Fruit fly (Drosophila melanogaster) whole organism, prepupa: ENCODE results near the gene RhoGAPp190.

Experiments
- CG10669 ChIP-seq: fragments of 200-800 bp; sonication (Bioruptor generic); optimal IDR thresholded peaks from 3 replicates; lab custom pipeline; 2018; ENCODE audit warnings: missing biosample characterization, mild to moderate bottlenecking, missing genetic modification characterization, moderate library complexity
- CG11762 ChIP-seq: fragments of 200-800 bp; sonication (Bioruptor generic); optimal IDR thresholded peaks from 3 replicates; lab custom pipeline; 2016; ENCODE audit warnings: missing biosample characterization, missing genetic modification characterization; ENCODE audit not compliant: insufficient read depth
- CG11902 ChIP-seq: fragments of 200-800 bp; sonication (Bioruptor generic); optimal IDR thresholded peaks from 3 replicates; lab custom pipeline; 2016; ENCODE audit warnings: missing biosample characterization, missing genetic modification characterization
- CG15336 ChIP-seq: fragments of 200-800 bp; sonication (Bioruptor generic); IDR thresholded peaks from 2 replicates; pipeline ENCODE4 v1.3.6; 2022; ENCODE audit warnings: missing biosample characterization, missing genetic modification characterization
- CG16779 ChIP-seq: fragments of 200-800 bp; sonication (Bioruptor generic); optimal IDR thresholded peaks from 3 replicates; lab custom pipeline; 2017; ENCODE audit warnings: missing biosample characterization, mild to moderate bottlenecking, missing genetic modification characterization
- CG3032 ChIP-seq: fragments of 200-800 bp; optimal IDR thresholded peaks from 2 replicates; lab custom pipeline; 2019; ENCODE audit warnings: missing biosample characterization, mild to moderate bottlenecking, missing genetic modification characterization, moderate library complexity
- CG31627 ChIP-seq: fragments of 200-800 bp; sonication (Bioruptor generic); optimal IDR thresholded peaks from 3 replicates; lab custom pipeline; 2016; ENCODE audit warnings: missing biosample characterization, missing genetic modification characterization
- CG32006 ChIP-seq: fragments of 200-800 bp; sonication (Bioruptor generic); optimal IDR thresholded peaks from 3 replicates; lab custom pipeline; 2017; ENCODE audit warnings: missing biosample characterization, mild to moderate bottlenecking, missing genetic modification characterization
- CG4318 ChIP-seq: fragments of 200-800 bp; sonication (Bioruptor generic); optimal IDR thresholded peaks from 3 replicates; lab custom pipeline; 2017; ENCODE audit warnings: missing biosample characterization, mild to moderate bottlenecking, missing genetic modification characterization
- CG6163 ChIP-seq: fragments of 200-800 bp; sonication (Bioruptor generic); IDR thresholded peaks from 3 replicates; pipeline ENCODE4 v1.3.6; 2022; ENCODE audit warnings: missing biosample characterization, missing genetic modification characterization
- CG6276 ChIP-seq: fragments of 200-800 bp; sonication (Bioruptor generic); optimal IDR thresholded peaks from 2 replicates; lab custom pipeline; 2017; ENCODE audit warnings: missing biosample characterization, mild to moderate bottlenecking, missing genetic modification characterization
- CG6792 ChIP-seq: fragments of 200-800 bp; sonication (Bioruptor generic); optimal IDR thresholded peaks from 3 replicates; lab custom pipeline; 2016; ENCODE audit warnings: missing biosample characterization, missing genetic modification characterization
- CG6808 ChIP-seq: fragments of 200-800 bp; sonication (Bioruptor generic); optimal IDR thresholded peaks from 3 replicates; lab custom pipeline; 2017; ENCODE audit warnings: missing biosample characterization, missing genetic modification characterization, mild to moderate bottlenecking, moderate library complexity, missing genetic modification reagents
- CG6854 ChIP-seq: fragments of 200-800 bp; sonication (Bioruptor generic); optimal IDR thresholded peaks from 2 replicates; lab custom pipeline; 2017; ENCODE audit warnings: missing biosample characterization, mild to moderate bottlenecking, missing genetic modification characterization
- CG7368 ChIP-seq: fragments of 200-800 bp; sonication (Bioruptor generic); optimal IDR thresholded peaks from 3 replicates; lab custom pipeline; 2016; ENCODE audit warnings: missing biosample characterization, missing genetic modification characterization
- CG8119 ChIP-seq: fragments of 200-800 bp; sonication (Bioruptor generic); IDR thresholded peaks from 3 replicates; pipeline ENCODE4 v1.3.6; 2022; ENCODE audit warnings: missing biosample characterization, missing genetic modification characterization
- CG8319 ChIP-seq: fragments of 200-800 bp; sonication (Bioruptor generic); optimal IDR thresholded peaks from 3 replicates; lab custom pipeline; 2016; ENCODE audit warnings: missing biosample characterization, missing genetic modification characterization
- CG8632 ChIP-seq: fragments of 200-800 bp; sonication (Bioruptor generic); optimal IDR thresholded peaks from 3 replicates; lab custom pipeline; 2016; ENCODE audit warnings: missing biosample characterization, missing genetic modification characterization
- CG9139 ChIP-seq: fragments of 200-800 bp; sonication (Bioruptor generic); optimal IDR thresholded peaks from 3 replicates; lab custom pipeline; 2017; ENCODE audit warnings: missing biosample characterization, mild to moderate bottlenecking, missing genetic modification characterization
- Eip75B ChIP-seq: fragments of 200-800 bp; sonication (Bioruptor generic); optimal IDR thresholded peaks from 3 replicates; lab custom pipeline; 2016; ENCODE audit warnings: missing biosample characterization, missing genetic modification characterization
- Eip78C ChIP-seq: fragments of 200-800 bp; sonication (Bioruptor generic); peaks from one replicate; lab custom pipeline; 2016; ENCODE audit warnings: missing biosample characterization, missing genetic modification characterization
- Ets21C ChIP-seq: fragments of 200-800 bp; sonication (Bioruptor generic); optimal IDR thresholded peaks from 3 replicates; lab custom pipeline; 2016; ENCODE audit warnings: missing biosample characterization, missing genetic modification characterization
- Gug ChIP-seq: fragments of 200-800 bp; sonication (Bioruptor generic); IDR thresholded peaks from 2 replicates; pipeline ENCODE4 v1.3.6; 2022; ENCODE audit warnings: missing biosample characterization, missing genetic modification characterization
- Hr39 ChIP-seq: fragments of 200-800 bp; sonication (Bioruptor generic); optimal IDR thresholded peaks from 2 replicates; lab custom pipeline; 2016; ENCODE audit warnings: missing biosample characterization, missing genetic modification characterization
- Hr4 ChIP-seq: fragments of 200-800 bp; sonication (Bioruptor generic); optimal IDR thresholded peaks from 3 replicates; lab custom pipeline; 2016; ENCODE audit warnings: missing biosample characterization, missing genetic modification characterization
- Lpt ChIP-seq: fragments of 200-800 bp; sonication (Bioruptor generic); optimal IDR thresholded peaks from 3 replicates; lab custom pipeline; 2016; ENCODE audit warnings: missing biosample characterization, missing genetic modification characterization
- OdsH ChIP-seq: fragments of 200-800 bp; sonication (Bioruptor generic); optimal IDR thresholded peaks from 3 replicates; lab custom pipeline; 2016; ENCODE audit warnings: missing biosample characterization, missing genetic modification characterization
- Sox102F ChIP-seq: fragments of 200-800 bp; sonication (Bioruptor generic); optimal IDR thresholded peaks from 2 replicates; lab custom pipeline; 2016; ENCODE audit warnings: missing biosample characterization, mild to moderate bottlenecking, missing genetic modification characterization
- Sox14 ChIP-seq: fragments of 200-800 bp; sonication (Bioruptor generic); optimal IDR thresholded peaks from 3 replicates; lab custom pipeline; 2016; ENCODE audit warnings: missing biosample characterization, missing genetic modification characterization
- acj6 ChIP-seq: fragments of 200-800 bp; sonication (Bioruptor generic); optimal IDR thresholded peaks from 3 replicates; lab custom pipeline; 2016; ENCODE audit warnings: missing biosample characterization, missing genetic modification characterization
- dsx ChIP-seq: fragments of 200-800 bp; optimal IDR thresholded peaks from 3 replicates; lab custom pipeline; 2019; ENCODE audit warnings: missing biosample characterization, mild to moderate bottlenecking, missing genetic modification characterization, moderate library complexity; ENCODE audit not compliant: poor library complexity, severe bottlenecking
- eg ChIP-seq: fragments of 200-800 bp; sonication (Bioruptor generic); IDR thresholded peaks from 3 replicates; pipeline ENCODE4 v1.3.6; 2022; ENCODE audit warnings: missing biosample characterization, missing genetic modification characterization
- esn ChIP-seq: fragments of 200-800 bp; sonication (Bioruptor generic); optimal IDR thresholded peaks from 2 replicates; lab custom pipeline; 2016; ENCODE audit warnings: missing biosample characterization, mild to moderate bottlenecking, missing genetic modification characterization, moderate library complexity
- fd59A ChIP-seq: fragments of 200-800 bp; sonication (Bioruptor generic); optimal IDR thresholded peaks from 2 replicates; lab custom pipeline; 2017; ENCODE audit warnings: missing biosample characterization, mild to moderate bottlenecking, missing genetic modification characterization, missing genetic modification reagents
- fd85E ChIP-seq: fragments of 200-800 bp; sonication (Bioruptor generic); optimal IDR thresholded peaks from 3 replicates; lab custom pipeline; 2016; ENCODE audit warnings: missing biosample characterization, missing genetic modification characterization
- fkh ChIP-seq: fragments of 200-800 bp; sonication (Bioruptor generic); optimal IDR thresholded peaks from 3 replicates; lab custom pipeline; 2017; ENCODE audit warnings: missing biosample characterization, mild to moderate bottlenecking, missing genetic modification characterization, moderate library complexity
- lz ChIP-seq: fragments of 200-800 bp; sonication (Bioruptor generic); optimal IDR thresholded peaks from 3 replicates; lab custom pipeline; 2016; ENCODE audit warnings: missing biosample characterization, missing genetic modification characterization
- spab ChIP-seq: fragments of 200-800 bp; sonication (Bioruptor generic); optimal IDR thresholded peaks from 2 replicates; lab custom pipeline; 2017; ENCODE audit warnings: missing biosample characterization, mild to moderate bottlenecking, missing genetic modification characterization, missing genetic modification reagents
- ss ChIP-seq, 2 experiments: fragments of 200-800 bp; sonication (Bioruptor generic); optimal IDR thresholded peaks; 2 replicates in 1 of 2; 3 replicates in 1 of 2; lab custom pipeline; 2017 to 2018; ENCODE audit warnings: mild to moderate bottlenecking in 2 of 2, missing biosample characterization in 2 of 2, missing genetic modification characterization in 2 of 2, moderate library complexity in 1 of 2
- svp ChIP-seq: fragments of 200-800 bp; sonication (Bioruptor generic); peaks from one replicate; lab custom pipeline; 2016; ENCODE audit warnings: missing biosample characterization, missing genetic modification characterization
- topi ChIP-seq: fragments of 200-800 bp; sonication (Bioruptor generic); optimal IDR thresholded peaks from 3 replicates; lab custom pipeline; 2016; ENCODE audit warnings: missing biosample characterization, missing genetic modification characterization
- vri ChIP-seq: fragments of 200-800 bp; sonication (Bioruptor generic); optimal IDR thresholded peaks from 3 replicates; lab custom pipeline; 2016; ENCODE audit warnings: missing biosample characterization, mild to moderate bottlenecking, missing genetic modification characterization

Gene RhoGAPp190

dm6 chrX:17698864-17699504, 46.6 kb upstream of the RhoGAPp190 start (continued):
- TF ChIP-seq Ets21C (GFP tag; lab: Kevin White, UChicago) (peak; percentile 82), CG6808 (GFP tag; lab: Kevin White, UChicago) (peak; percentile 92), CG8632 (peak; percentile 89), Hr4 (GFP tag; lab: Kevin White, UChicago) (peak; percentile 89), CG8319 (peak; percentile 85), acj6 (GFP tag; lab: Kevin White, UChicago) (peak; percentile 86), spab (GFP tag; lab: Kevin White, UChicago) (peak; percentile 87), CG15336 (peak; percentile 92), CG3032 (tag; lab: Kevin White, UChicago) (peak; percentile 87), CG11902 (GFP tag; lab: Kevin White, UChicago) (peak; percentile 75), CG6854 (GFP tag; lab: Kevin White, UChicago) (peak; percentile 57), dsx (peak; percentile 79), CG11762 (GFP tag; lab: Kevin White, UChicago) (peak; percentile 79), Hr39 (GFP tag; lab: Kevin White, UChicago) (peak; percentile 87), Sox102F (peak; percentile 92), CG16779 (tag; lab: Kevin White, UChicago) (peak; percentile 86), Lpt (GFP tag; lab: Kevin White, UChicago) (peak; percentile 71), Sox14 (GFP tag; lab: Kevin White, UChicago) (peak; percentile 91), eg (peak; percentile 74; the same call in 2 of the 3 replicates), Eip75B (GFP tag; lab: Kevin White, UChicago) (peak; percentile 89), fd59A (GFP tag; lab: Kevin White, UChicago) (peak; percentile 84), Gug (GFP tag; lab: Robert Waterston, UW) (peak; percentile 56), CG9139 (GFP tag; lab: Kevin White, UChicago) (peak; percentile 84)

- no peak for TF ChIP-seq CG6276
- TF ChIP-seq spab (GFP tag; lab: Kevin White, UChicago): no peak
- TF ChIP-seq svp (GFP tag; lab: Kevin White, UChicago): no peak
- no peak for TF ChIP-seq topi (GFP tag; lab: Kevin White, UChicago)
- TF ChIP-seq CG8119 (GFP tag; lab: Robert Waterston, UW): no peak
- TF ChIP-seq Eip78C (GFP tag; lab: Kevin White, UChicago): no peak
- TF ChIP-seq acj6 (GFP tag; lab: Kevin White, UChicago): no peak
- no peak for TF ChIP-seq vri
- TF ChIP-seq CG31627 (GFP tag; lab: Kevin White, UChicago): no peak
- TF ChIP-seq CG6854 (GFP tag; lab: Kevin White, UChicago): no peak
- TF ChIP-seq esn (GFP tag; lab: Kevin White, UChicago): no peak
- TF ChIP-seq CG4318 (GFP tag; lab: Kevin White, UChicago): no peak
Measured at dm6 chrX:17698436-17698835, 46.1 kb upstream of the RhoGAPp190 start, which contains the start of gene chas. chas (minus strand) TSS chrX:17698730.

- no peak for TF ChIP-seq CG31627 (GFP tag; lab: Kevin White, UChicago)
- peak; percentile 47 for TF ChIP-seq svp (GFP tag; lab: Kevin White, UChicago)
- peak; percentile 24 for TF ChIP-seq fkh (GFP tag; lab: Kevin White, UChicago)
- TF ChIP-seq, all 60 proteins: peak for 2
Measured at dm6 chrX:17697703-17698145, 45.4 kb upstream of the RhoGAPp190 start.

DNA sequence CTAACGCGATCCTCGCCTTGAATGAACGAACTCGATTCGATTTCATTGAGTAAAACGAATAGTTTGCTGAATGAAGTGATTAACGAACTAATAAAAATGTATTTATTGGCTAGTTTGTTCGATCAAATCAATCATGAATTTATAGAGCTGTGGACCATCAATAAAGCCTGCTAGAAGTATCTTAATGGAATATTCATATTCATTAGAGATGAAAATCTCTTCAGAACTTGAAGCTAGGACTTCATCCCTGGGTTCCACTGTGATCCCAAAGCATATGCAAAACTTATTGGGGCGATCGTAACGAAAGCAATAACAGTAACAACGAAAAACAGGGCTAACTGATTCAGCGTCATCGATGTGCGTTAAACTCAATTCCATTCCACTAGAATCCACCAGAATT, 44.9 kb upstream of the RhoGAPp190 start:
- TF ChIP-seq Eip78C (GFP tag; lab: Kevin White, UChicago) (peak; percentile 66), svp (GFP tag; lab: Kevin White, UChicago) (peak; percentile 50), CG10669 (GFP tag; lab: Kevin White, UChicago) (peak; percentile 14), lz (no peak), ss (GFP tag; optimal IDR thresholded peaks at IDR 0.05; lab: Kevin White, UChicago) (peak in 1 of 2 experiments; percentile 14), fd85E (GFP tag; lab: Kevin White, UChicago) (no peak), CG6792 (GFP tag; lab: Kevin White, UChicago) (no peak), CG7368 (GFP tag; lab: Kevin White, UChicago) (no peak), CG32006 (no peak), CG31627 (GFP tag; lab: Kevin White, UChicago) (peak; percentile 16), fd59A (GFP tag; lab: Kevin White, UChicago) (no peak), CG11762 (GFP tag; lab: Kevin White, UChicago) (no peak), OdsH (no peak), CG6163 (GFP tag; lab: Robert Waterston, UW) (0 out of 3 replicates have a peak, but pooled peaks have one; percentile 24), CG8632 (no peak)
